Fruit fly (Drosophila melanogaster) whole organism, prepupa: ENCODE data around the gene CG14657.

ENCODE experiments used
- CG3919 ChIP-seq: fragments of 200-800 bp; sonication (Bioruptor generic); optimal IDR thresholded peaks from 3 replicates; lab custom pipeline; 2016; ENCODE audit warnings: missing biosample characterization, missing genetic modification characterization
- Met ChIP-seq: fragments of 200-800 bp; sonication (Bioruptor generic); optimal IDR thresholded peaks from 3 replicates; lab custom pipeline; 2016; ENCODE audit warnings: missing biosample characterization, missing genetic modification characterization

- TF ChIP-seq Met (GFP tag; lab: Kevin White, UChicago) (no peak), CG3919 (no peak)
Measured at dm6 chr3R:4866073-4866472, 44.8 kb upstream of the CG14657 start.
